Fruit fly (Drosophila melanogaster) whole organism, embryonic: ENCODE measurements around the gene CG42538.

Source experiments
- ATbp ChIP-seq: fragments of 200-800 bp; sonication (Bioruptor generic); optimal IDR thresholded peaks from 2 replicates; lab custom pipeline; 2017; ENCODE audit warnings: missing biosample characterization, mild to moderate bottlenecking, missing genetic modification characterization, missing genetic modification reagents
- CG1024 ChIP-seq: fragments of 200-800 bp; sonication (Bioruptor generic); IDR thresholded peaks from 2 replicates; pipeline ENCODE4 v1.3.6; 2022; ENCODE audit warnings: missing biosample characterization, missing genetic modification characterization
- CG10366 ChIP-seq: fragments of 200-800 bp; sonication (Bioruptor generic); IDR thresholded peaks from 2 replicates; pipeline ENCODE4 v1.3.6; 2022; ENCODE audit warnings: missing biosample characterization, missing genetic modification characterization
- CG10979 ChIP-seq: fragments of 200-800 bp; sonication (Bioruptor generic); optimal IDR thresholded peaks from 2 replicates; lab custom pipeline; 2018; ENCODE audit warnings: missing biosample characterization, mild to moderate bottlenecking, missing genetic modification characterization, moderate library complexity
- CG11247 ChIP-seq: fragments of 200-800 bp; sonication (Bioruptor generic); IDR thresholded peaks from 2 replicates; pipeline ENCODE4 v1.3.6; 2022; ENCODE audit warnings: missing biosample characterization, missing genetic modification characterization
- CG11398 ChIP-seq: fragments of 200-800 bp; sonication (Bioruptor generic); optimal IDR thresholded peaks from 2 replicates; lab custom pipeline; 2016; ENCODE audit warnings: missing biosample characterization, missing genetic modification characterization
- CG11696 ChIP-seq: fragments of 200-800 bp; sonication (Bioruptor generic); IDR thresholded peaks from 2 replicates; pipeline ENCODE4 v1.3.6; 2022; ENCODE audit warnings: missing biosample characterization, missing genetic modification characterization
- CG12236 ChIP-seq: fragments of 200-800 bp; sonication (Bioruptor generic); optimal IDR thresholded peaks from 2 replicates; lab custom pipeline; 2016; ENCODE audit warnings: missing biosample characterization, missing genetic modification characterization
- CG12744 ChIP-seq: fragments of 200-800 bp; sonication (Bioruptor generic); optimal IDR thresholded peaks from 2 replicates; lab custom pipeline; 2016; ENCODE audit warnings: missing biosample characterization, missing genetic modification characterization
- CG14014 ChIP-seq: fragments of 200-800 bp; sonication (Bioruptor generic); IDR thresholded peaks from 2 replicates; pipeline ENCODE4 v1.3.6; 2022; ENCODE audit warnings: missing biosample characterization, missing genetic modification characterization
- CG14050 ChIP-seq: fragments of 200-800 bp; sonication (Bioruptor generic); IDR thresholded peaks from 3 replicates; pipeline ENCODE4 v1.3.6; 2022; ENCODE audit warnings: missing biosample characterization, missing genetic modification characterization
- CG15269 ChIP-seq: fragments of 200-800 bp; sonication (Bioruptor generic); optimal IDR thresholded peaks from 2 replicates; lab custom pipeline; 2018; ENCODE audit warnings: missing biosample characterization, mild to moderate bottlenecking, missing genetic modification characterization, moderate library complexity
- CG1602 ChIP-seq: fragments of 200-800 bp; sonication (Bioruptor generic); optimal IDR thresholded peaks from 3 replicates; lab custom pipeline; 2016; ENCODE audit warnings: missing biosample characterization, missing genetic modification characterization
- CG17359 ChIP-seq: fragments of 200-800 bp; sonication (Bioruptor generic); optimal IDR thresholded peaks from 3 replicates; lab custom pipeline; 2018; ENCODE audit warnings: missing biosample characterization, mild to moderate bottlenecking, missing genetic modification characterization, moderate library complexity
- CG17802 ChIP-seq: fragments of 200-800 bp; sonication (Bioruptor generic); optimal IDR thresholded peaks from 2 replicates; lab custom pipeline; 2018; ENCODE audit warnings: missing biosample characterization, mild to moderate bottlenecking, missing genetic modification characterization, moderate library complexity
- CG17912 ChIP-seq: fragments of 200-800 bp; sonication (Bioruptor generic); optimal IDR thresholded peaks from 2 replicates; lab custom pipeline; 2018; ENCODE audit warnings: missing biosample characterization, mild to moderate bottlenecking, missing genetic modification characterization
- CG30020 ChIP-seq: fragments of 200-800 bp; optimal IDR thresholded peaks from 2 replicates; lab custom pipeline; 2019; ENCODE audit warnings: missing biosample characterization, mild to moderate bottlenecking, missing genetic modification characterization, moderate library complexity
- CG32767 ChIP-seq: fragments of 200-800 bp; sonication (Bioruptor generic); IDR thresholded peaks from 2 replicates; pipeline ENCODE4 v1.3.6; 2022; ENCODE audit warnings: missing biosample characterization, missing genetic modification characterization
- CG4282 ChIP-seq: fragments of 200-800 bp; sonication (Bioruptor generic); optimal IDR thresholded peaks from 2 replicates; lab custom pipeline; 2016; ENCODE audit warnings: missing biosample characterization, missing genetic modification characterization
- CG6272 ChIP-seq: fragments of 200-800 bp; sonication (Bioruptor generic); IDR thresholded peaks from 2 replicates; pipeline ENCODE4 v1.3.6; 2022; ENCODE audit warnings: missing biosample characterization, missing genetic modification characterization
- CG7357 ChIP-seq: fragments of 200-800 bp; sonication (Bioruptor generic); IDR thresholded peaks from 3 replicates; pipeline ENCODE4 v1.3.6; 2022; ENCODE audit warnings: missing biosample characterization, missing genetic modification characterization
- CG8388 ChIP-seq: fragments of 200-800 bp; sonication (Bioruptor generic); optimal IDR thresholded peaks from 2 replicates; lab custom pipeline; 2019; ENCODE audit warnings: missing biosample characterization, mild to moderate bottlenecking, missing genetic modification characterization, moderate library complexity
- Dip2 ChIP-seq: fragments of 200-800 bp; sonication (Bioruptor generic); IDR thresholded peaks from 2 replicates; pipeline ENCODE4 v1.3.6; 2022; ENCODE audit warnings: missing biosample characterization, missing genetic modification characterization
- Dref ChIP-seq: fragments of 200-800 bp; sonication (Bioruptor generic); IDR thresholded peaks from 2 replicates; pipeline ENCODE4 v1.3.6; 2022; ENCODE audit warnings: missing biosample characterization, missing genetic modification characterization
- Fer1 ChIP-seq: fragments of 200-800 bp; sonication (Bioruptor generic); optimal IDR thresholded peaks from 2 replicates; lab custom pipeline; 2017; ENCODE audit warnings: missing biosample characterization, mild to moderate bottlenecking, missing genetic modification characterization
- HmgD ChIP-seq: fragments of 200-800 bp; sonication (Bioruptor generic); optimal IDR thresholded peaks from 3 replicates; lab custom pipeline; 2016; ENCODE audit warnings: missing biosample characterization, missing genetic modification characterization
- HmgZ ChIP-seq: fragments of 200-800 bp; sonication (Bioruptor generic); optimal IDR thresholded peaks from 2 replicates; lab custom pipeline; 2018; ENCODE audit warnings: missing biosample characterization, mild to moderate bottlenecking, missing genetic modification characterization
- Mrtf ChIP-seq: fragments of 200-800 bp; sonication (Bioruptor generic); IDR thresholded peaks from 3 replicates; pipeline ENCODE4 v1.3.6; 2022; ENCODE audit warnings: missing biosample characterization, missing genetic modification characterization
- Nf-YB ChIP-seq: fragments of 200-800 bp; sonication (Bioruptor generic); optimal IDR thresholded peaks from 3 replicates; lab custom pipeline; 2019; ENCODE audit warnings: missing biosample characterization, mild to moderate bottlenecking, missing genetic modification characterization, moderate library complexity
- Optix ChIP-seq: fragments of 200-800 bp; sonication (Bioruptor generic); IDR thresholded peaks from 3 replicates; pipeline ENCODE4 v1.3.6; 2022; ENCODE audit warnings: missing biosample characterization, missing genetic modification characterization
- amos ChIP-seq: fragments of 200-800 bp; sonication (Bioruptor generic); IDR thresholded peaks from 2 replicates; pipeline ENCODE4 v1.3.6; 2022; ENCODE audit warnings: missing biosample characterization, missing genetic modification characterization; ENCODE audit not compliant: partially characterized antibody
- bowl ChIP-seq: fragments of 200-800 bp; sonication (Bioruptor generic); IDR thresholded peaks from 2 replicates; pipeline ENCODE4 v1.3.6; 2022; ENCODE audit warnings: missing biosample characterization, missing genetic modification characterization
- cato ChIP-seq: fragments of 200-800 bp; sonication (Bioruptor generic); optimal IDR thresholded peaks from 2 replicates; lab custom pipeline; 2016; ENCODE audit warnings: missing biosample characterization, missing genetic modification characterization, borderline replicate concordance
- danr ChIP-seq: fragments of 200-800 bp; sonication (Bioruptor generic); IDR thresholded peaks from 2 replicates; pipeline ENCODE4 v1.3.6; 2022; ENCODE audit warnings: missing biosample characterization, missing genetic modification characterization
- gsb ChIP-seq: fragments of 200-800 bp; sonication (Bioruptor generic); IDR thresholded peaks from 2 replicates; pipeline ENCODE4 v1.3.6; 2022; ENCODE audit warnings: missing biosample characterization, missing genetic modification characterization
- hbn ChIP-seq: fragments of 200-800 bp; sonication (Bioruptor generic); IDR thresholded peaks from 2 replicates; pipeline ENCODE4 v1.3.6; 2022; ENCODE audit warnings: missing biosample characterization, missing genetic modification characterization; ENCODE audit not compliant: partially characterized antibody
- ind ChIP-seq: fragments of 200-800 bp; sonication (Bioruptor generic); optimal IDR thresholded peaks from 3 replicates; lab custom pipeline; 2016; ENCODE audit warnings: missing biosample characterization, missing genetic modification characterization
- lmd ChIP-seq: fragments of 200-800 bp; sonication (Bioruptor generic); IDR thresholded peaks from 2 replicates; pipeline ENCODE4 v1.3.6; 2022; ENCODE audit warnings: missing biosample characterization, missing genetic modification characterization
- nom ChIP-seq: fragments of 200-800 bp; sonication (Bioruptor generic); optimal IDR thresholded peaks from 2 replicates; lab custom pipeline; 2017; ENCODE audit warnings: missing biosample characterization, missing genetic modification characterization, mild to moderate bottlenecking, moderate library complexity, missing genetic modification reagents
- onecut ChIP-seq: fragments of 200-800 bp; sonication (Bioruptor generic); IDR thresholded peaks from 2 replicates; pipeline ENCODE4 v1.3.6; 2022; ENCODE audit warnings: missing biosample characterization, missing genetic modification characterization
- pfk ChIP-seq: fragments of 200-800 bp; sonication (Bioruptor generic); optimal IDR thresholded peaks from 2 replicates; lab custom pipeline; 2018; ENCODE audit warnings: missing biosample characterization, mild to moderate bottlenecking, missing genetic modification characterization, moderate library complexity
- psq ChIP-seq: fragments of 200-800 bp; sonication (Bioruptor generic); optimal IDR thresholded peaks from 2 replicates; lab custom pipeline; 2017; ENCODE audit warnings: missing biosample characterization, missing genetic modification characterization
- ranshi ChIP-seq: fragments of 200-800 bp; sonication (Bioruptor generic); IDR thresholded peaks from 2 replicates; pipeline ENCODE4 v1.3.6; 2022; ENCODE audit warnings: missing biosample characterization, missing genetic modification characterization
- repo ChIP-seq: fragments of 200-800 bp; sonication (Bioruptor generic); optimal IDR thresholded peaks from 2 replicates; lab custom pipeline; 2016; ENCODE audit warnings: missing biosample characterization, missing genetic modification characterization
- run ChIP-seq: fragments of 200-800 bp; sonication (Bioruptor generic); optimal IDR thresholded peaks from 3 replicates; lab custom pipeline; 2018; ENCODE audit warnings: missing biosample characterization, mild to moderate bottlenecking, missing genetic modification characterization
- schlank ChIP-seq: fragments of 200-800 bp; sonication (Bioruptor generic); optimal IDR thresholded peaks from 2 replicates; lab custom pipeline; 2018; ENCODE audit warnings: missing biosample characterization, mild to moderate bottlenecking, missing genetic modification characterization
- shn ChIP-seq: fragments of 200-800 bp; sonication (Bioruptor generic); optimal IDR thresholded peaks from 3 replicates; lab custom pipeline; 2016; ENCODE audit warnings: missing biosample characterization, missing genetic modification characterization
- stc ChIP-seq: fragments of 200-800 bp; sonication (Bioruptor generic); IDR thresholded peaks from 2 replicates; pipeline ENCODE4 v1.3.6; 2022; ENCODE audit warnings: missing biosample characterization, missing genetic modification characterization
- tap ChIP-seq: fragments of 200-800 bp; optimal IDR thresholded peaks from 3 replicates; lab custom pipeline; 2019; ENCODE audit warnings: missing biosample characterization, mild to moderate bottlenecking, missing genetic modification characterization, moderate library complexity
- trem ChIP-seq: fragments of 200-800 bp; optimal IDR thresholded peaks from 3 replicates; lab custom pipeline; 2019; ENCODE audit warnings: missing biosample characterization, mild to moderate bottlenecking, missing genetic modification characterization, moderate library complexity
- twi ChIP-seq: fragments of 200-800 bp; optimal IDR thresholded peaks from 2 replicates; lab custom pipeline; 2019; ENCODE audit warnings: missing biosample characterization, mild to moderate bottlenecking, missing genetic modification characterization, moderate library complexity
- zfh1 ChIP-seq: fragments of 200-800 bp; sonication (Bioruptor generic); IDR thresholded peaks from 3 replicates; pipeline ENCODE4 v1.3.6; 2022; ENCODE audit warnings: missing biosample characterization, missing genetic modification characterization

The CG42538 gene

DNA sequence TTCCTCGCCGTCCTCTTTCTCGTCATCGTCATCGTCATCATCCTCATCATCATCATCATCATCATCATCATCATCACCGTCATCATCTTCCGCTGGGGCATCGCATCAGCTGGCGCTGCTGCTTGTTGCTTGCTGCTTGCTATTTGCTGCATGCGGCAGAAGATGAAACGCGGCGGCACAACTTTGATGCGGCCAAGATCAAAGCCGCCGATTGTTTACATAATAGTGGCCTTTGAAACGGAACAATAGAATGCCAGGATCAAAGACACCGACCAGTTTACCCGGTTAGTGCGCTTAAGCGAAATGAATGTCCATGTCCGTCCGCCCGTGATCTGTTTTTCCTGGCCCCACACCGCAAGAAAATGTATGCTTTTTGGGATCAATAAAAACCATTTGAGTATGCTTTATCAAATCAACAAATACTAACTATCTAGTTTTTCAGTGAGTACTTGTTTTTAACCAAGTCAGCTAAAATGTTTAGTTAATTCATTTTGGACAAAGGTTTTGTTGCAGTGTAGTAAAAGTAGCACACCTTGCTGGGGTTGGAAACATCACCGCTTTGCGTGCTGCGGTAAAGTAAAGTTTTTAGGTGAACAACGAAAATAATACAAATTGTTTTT is 13.2 kb upstream of the CG42538 start (continued):
- TF ChIP-seq CG14050 (no peak), Dip2 (GFP tag; lab: Robert Waterston, UW) (no peak), HmgZ (tag; lab: Kevin White, UChicago) (no peak), bowl (no peak), psq (GFP tag; lab: Kevin White, UChicago) (no peak), ranshi (GFP tag; lab: Robert Waterston, UW) (no peak; the same call in 1 of the 2 replicates), lmd (GFP tag; lab: Robert Waterston, UW) (no peak), CG12236 (GFP tag; lab: Kevin White, UChicago) (peak; percentile 43), pfk (GFP tag; lab: Kevin White, UChicago) (no peak), ind (GFP tag; lab: Kevin White, UChicago) (peak; percentile 22), Dref (GFP tag; lab: Robert Waterston, UW) (no peak), gsb (GFP tag; lab: Robert Waterston, UW) (no peak), CG10979 (peak; percentile 84), CG1024 (GFP tag; lab: Robert Waterston, UW) (peak; percentile 58), cato (GFP tag; lab: Kevin White, UChicago) (no peak), run (no peak), schlank (tag; lab: Kevin White, UChicago) (no peak), repo (no peak), HmgD (no peak), CG8388 (GFP tag; lab: Kevin White, UChicago) (peak; percentile 62), CG11398 (GFP tag; lab: Kevin White, UChicago) (no peak), CG7357 (GFP tag; lab: Robert Waterston, UW) (no peak), CG15269 (no peak), nom (GFP tag; lab: Kevin White, UChicago) (no peak), onecut (GFP tag; lab: Robert Waterston, UW) (peak; percentile 27; the same call in 1 of the 2 replicates), Nf-YB (GFP tag; lab: Kevin White, UChicago) (peak; percentile 12), CG17359 (tag; lab: Kevin White, UChicago) (peak; percentile 40), CG4282 (GFP tag; lab: Kevin White, UChicago) (no peak), CG12744 (GFP tag; lab: Kevin White, UChicago) (no peak), zfh1 (GFP tag; lab: Robert Waterston, UW) (peak; percentile 71), twi (peak; percentile 55), CG14014 (GFP tag; lab: Robert Waterston, UW) (no peak), amos (no peak), CG10366 (GFP tag; lab: Robert Waterston, UW) (peak; percentile 28), hbn (GFP tag; lab: Robert Waterston, UW) (no peak), Mrtf (no peak; the same call in 2 of the 3 replicates), CG11247 (GFP tag; lab: Robert Waterston, UW) (no peak), CG6272 (GFP tag; lab: Robert Waterston, UW) (no peak), CG17912 (GFP tag; lab: Kevin White, UChicago) (no peak), tap (tag; lab: Kevin White, UChicago) (no peak), CG32767 (GFP tag; lab: Robert Waterston, UW) (no peak), stc (GFP tag; lab: Robert Waterston, UW) (no peak), danr (GFP tag; lab: Robert Waterston, UW) (no peak), CG1602 (GFP tag; lab: Kevin White, UChicago) (peak; percentile 48), CG30020 (tag; lab: Kevin White, UChicago) (no peak), Optix (GFP tag; lab: Robert Waterston, UW) (no peak), shn (no peak), CG17802 (peak; percentile 9), trem (tag; lab: Kevin White, UChicago) (peak; percentile 60), CG11696 (GFP tag; lab: Robert Waterston, UW) (no peak), ATbp (GFP tag; lab: Kevin White, UChicago) (peak; percentile 18), Fer1 (GFP tag; lab: Kevin White, UChicago) (no peak)
